Worm (Caenorhabditis elegans): Measurements from ENCODE around the gene spl-1.

The spl-1 gene

ce11 chrIV:410420-410891 lies 27.5 kb upstream of the spl-1 start, which contains the start of gene T07A9.12:
Gene T07A9.12, plus strand, starts transcription at chrIV:410867.
- peak; percentile 32 for TF ChIP-seq blmp-1 (tag; optimal IDR thresholded peaks at IDR 0.05)
- peak; percentile 71 for TF ChIP-seq unc-98 (GFP tag; IDR thresholded peaks at IDR 0.05)
- peak; percentile 36 for TF ChIP-seq aly-2 (tag; optimal IDR thresholded peaks at IDR 0.05)
- TF ChIP-seq skn-1 (tag; optimal IDR thresholded peaks at IDR 0.05), result peak; percentile 44
- TF ChIP-seq ceh-63 (GFP tag; optimal IDR thresholded peaks at IDR 0.05), result no peak
- no peak for TF ChIP-seq C34B4.2 (tag; optimal IDR thresholded peaks at IDR 0.05)
- no peak for TF ChIP-seq nhr-84 (tag; optimal IDR thresholded peaks at IDR 0.05)
- no peak for TF ChIP-seq tlp-1 (tag; optimal IDR thresholded peaks at IDR 0.05)
- no peak for TF ChIP-seq nhr-12 (tag; optimal IDR thresholded peaks at IDR 0.05)
- TF ChIP-seq lin-35 (GFP tag; optimal IDR thresholded peaks at IDR 0.05), result peak; percentile 74 to 76
- peak; percentile 25 for TF ChIP-seq F16B12.6 (tag; optimal IDR thresholded peaks at IDR 0.05)
- peak; percentile 47 for TF ChIP-seq isw-1 (GFP tag; IDR thresholded peaks at IDR 0.05)
- peak in 1 of 2 experiments; percentile 43 for TF ChIP-seq ztf-11 (tag; optimal IDR thresholded peaks at IDR 0.05)
- peak; percentile 84 for TF ChIP-seq lir-3 (tag; optimal IDR thresholded peaks at IDR 0.05; ENCODE audit: poor library complexity)
- TF ChIP-seq swsn-7 (tag; optimal IDR thresholded peaks at IDR 0.05), result peak; percentile 80
- TF ChIP-seq lin-39 (tag; optimal IDR thresholded peaks at IDR 0.05), result no peak
- TF ChIP-seq fkh-8 (tag; optimal IDR thresholded peaks at IDR 0.05), result peak; percentile 83
- TF ChIP-seq jun-1 (tag; optimal IDR thresholded peaks at IDR 0.05), result peak; percentile 63
- TF ChIP-seq irx-1 (tag; optimal IDR thresholded peaks at IDR 0.05), result peak; percentile 35
- TF ChIP-seq pag-3 (tag; optimal IDR thresholded peaks at IDR 0.05; ENCODE audit: borderline replicate concordance, insufficient read depth), result no peak
- TF ChIP-seq rnt-1 (tag; optimal IDR thresholded peaks at IDR 0.05), result peak; percentile 82
- no peak for TF ChIP-seq ztf-4 (tag; optimal IDR thresholded peaks at IDR 0.05)
- no peak for TF ChIP-seq nhr-28 (tag; optimal IDR thresholded peaks at IDR 0.05)
- no peak for TF ChIP-seq nhr-11 (tag; optimal IDR thresholded peaks at IDR 0.05)
- TF ChIP-seq lin-13 (GFP tag; optimal IDR thresholded peaks at IDR 0.05), result peak; percentile 69
- peak; percentile 77 for TF ChIP-seq fos-1 (tag; optimal IDR thresholded peaks at IDR 0.05)
- peak; percentile 82 to 88 for TF ChIP-seq lsy-2 (tag; optimal IDR thresholded peaks at IDR 0.05)
- TF ChIP-seq nhr-19 (GFP tag; conservative IDR thresholded peaks at IDR 0.05), result peak; percentile 73
- peak; percentile 3 to 70 (median 64) for TF ChIP-seq ceh-82 (tag; optimal IDR thresholded peaks at IDR 0.05)
- no peak for TF ChIP-seq elt-3 (tag; optimal IDR thresholded peaks at IDR 0.05)
- peak; percentile 0 for TF ChIP-seq pqm-1 (tag; optimal IDR thresholded peaks at IDR 0.05)
- peak; percentile 76 to 84 for TF ChIP-seq efl-1 (optimal IDR thresholded peaks at IDR 0.05)
- peak; percentile 41 to 92 for TF ChIP-seq efl-1 (GFP tag; optimal IDR thresholded peaks at IDR 0.05 in 1 of 2)
- no peak for TF ChIP-seq unc-30 (tag; optimal IDR thresholded peaks at IDR 0.05)
- peak; percentile 77 for TF ChIP-seq nhr-90 (tag; optimal IDR thresholded peaks at IDR 0.05; ENCODE audit: poor library complexity)
- peak; percentile 81 for TF ChIP-seq nhr-47 (tag; optimal IDR thresholded peaks at IDR 0.05)
- TF ChIP-seq nhr-85 (tag), result peak; percentile 78
- TF ChIP-seq ama-1 (optimal IDR thresholded peaks at IDR 0.05), result no peak
- no peak for TF ChIP-seq sptf-1 (tag; optimal IDR thresholded peaks at IDR 0.05)
- TF ChIP-seq ceh-90 (tag; optimal IDR thresholded peaks at IDR 0.05), result peak; percentile 33
- TF ChIP-seq alr-1 (tag; optimal IDR thresholded peaks at IDR 0.05; ENCODE audit: borderline replicate concordance), result no peak
- TF ChIP-seq pax-3 (tag; optimal IDR thresholded peaks at IDR 0.05), result peak; percentile 81
- peak in 1 of 2 experiments; percentile 50 for TF ChIP-seq egl-27 (tag; optimal IDR thresholded peaks at IDR 0.05)
- peak; percentile 81 for TF ChIP-seq nhr-20 (tag; optimal IDR thresholded peaks at IDR 0.05)
- no peak; the same call in 1 of the 2 replicates for TF ChIP-seq ceh-88 (GFP tag; IDR thresholded peaks at IDR 0.05)
- TF ChIP-seq efl-3 (GFP tag; optimal IDR thresholded peaks at IDR 0.05), result no peak
- TF ChIP-seq vab-15 (tag; optimal IDR thresholded peaks at IDR 0.05), result peak; percentile 83
- peak; percentile 38 to 42 (median 42) for TF ChIP-seq dpl-1 (GFP tag; optimal IDR thresholded peaks at IDR 0.05)
- TF ChIP-seq unc-130 (tag; optimal IDR thresholded peaks at IDR 0.05), result peak; percentile 77
- TF ChIP-seq mep-1 (tag; optimal IDR thresholded peaks at IDR 0.05), result peak; percentile 86
- peak; percentile 69 for TF ChIP-seq xbp-1 (tag; optimal IDR thresholded peaks at IDR 0.05)
- peak; percentile 55 for TF ChIP-seq nhr-77 (tag; optimal IDR thresholded peaks at IDR 0.05)
- peak; percentile 91 for TF ChIP-seq snu-23 (GFP tag; optimal IDR thresholded peaks at IDR 0.05)

Measured in whole organism, L1 larva.